Worm (Caenorhabditis elegans) whole organism, L2 larva: ENCODE measurements around the gene rnf-113.

Experiments
- mdl-1 ChIP-seq, 2 experiments: fragments of 150-350 bp in 1 of 2; sonication (generic microtip) in 1 of 2; optimal IDR thresholded peaks; 2 replicates each; lab custom pipeline; 2017; ENCODE audit warnings: missing biosample characterization in 2 of 2, missing genetic modification characterization in 2 of 2
- sma-9 ChIP-seq, 2 experiments: fragments of 150-350 bp in 1 of 2; sonication (generic microtip) in 1 of 2; optimal IDR thresholded peaks; 2 replicates each; lab custom pipeline; 2014 to 2016; ENCODE audit warnings: missing genetic modification characterization in 2 of 2, mild to moderate bottlenecking in 1 of 2, missing biosample characterization in 1 of 2, missing compliant biosample characterization in 1 of 2, missing genetic modification reagents in 1 of 2, moderate library complexity in 1 of 2

DNA sequence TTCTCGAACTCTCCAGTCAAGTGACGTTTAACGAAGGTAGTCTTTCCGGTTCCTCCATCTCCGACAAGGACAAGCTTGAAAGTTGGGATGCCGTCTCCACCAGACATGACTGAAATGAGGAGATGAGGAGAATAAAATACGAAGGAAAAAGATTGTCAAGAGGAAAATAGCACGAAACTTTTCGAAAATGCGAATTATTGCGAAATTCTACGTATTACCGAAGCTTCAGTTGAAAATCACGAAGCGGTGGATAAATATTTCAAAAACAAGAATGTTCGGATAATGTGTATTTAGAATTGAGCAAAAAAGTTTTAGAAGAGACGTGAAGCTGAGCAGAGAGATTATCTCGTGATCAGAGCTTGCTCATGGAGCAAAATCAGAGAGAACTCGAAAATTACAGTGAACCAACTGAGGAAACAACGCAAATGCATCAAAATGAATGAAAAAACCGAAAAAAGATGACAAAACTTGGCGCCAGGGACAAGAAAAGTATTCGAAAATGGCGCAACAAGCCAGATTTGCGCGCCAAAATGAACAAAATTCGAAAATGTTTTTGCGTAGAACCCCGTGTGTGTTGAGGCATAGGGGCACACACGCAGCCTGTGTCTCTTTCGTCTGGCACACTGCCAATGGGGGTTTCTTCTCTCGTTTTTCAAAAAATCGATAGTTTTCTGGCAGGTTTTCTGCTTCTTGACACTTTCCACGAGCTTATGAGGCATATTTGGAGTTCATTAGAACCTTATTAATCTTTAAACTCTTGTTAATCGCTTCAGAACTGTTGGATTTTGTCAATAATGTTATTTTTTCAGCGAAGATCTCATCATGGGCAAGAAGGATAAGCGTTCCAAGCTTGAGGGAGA lies 9.6 kb downstream of the rnf-113 start, which contains the start of the genes ran-1 and dkc-1:
- peak in 1 of 2 experiments; percentile 20 for TF ChIP-seq mdl-1 (tag; optimal IDR thresholded peaks at IDR 0.05; lab: Kevin White, UChicago)
- TF ChIP-seq sma-9 (GFP tag; optimal IDR thresholded peaks at IDR 0.05; lab: Kevin White, UChicago), result no peak
- no peak for TF ChIP-seq sma-9 (tag; optimal IDR thresholded peaks at IDR 0.05; lab: Kevin White, UChicago)
